Worm (Caenorhabditis elegans): ENCODE results near the gene stg-2.

- TF ChIP-seq hmg-4 (GFP tag; optimal IDR thresholded peaks at IDR 0.05) (no peak), ama-1 (optimal IDR thresholded peaks at IDR 0.05) (no peak), tra-4 (tag; optimal IDR thresholded peaks at IDR 0.05) (no peak), sea-1 (GFP tag; conservative IDR thresholded peaks at IDR 0.05) (no peak), ceh-13 (GFP tag; optimal IDR thresholded peaks at IDR 0.05) (no peak), aly-1 (tag; optimal IDR thresholded peaks at IDR 0.05) (no peak), flt-1 (GFP tag; IDR thresholded peaks at IDR 0.05) (no peak)
Measured at ce11 chrX:8677873-8678272, 34.2 kb upstream of the stg-2 start.

Data from whole organism, early embryonic.